Worm (Caenorhabditis elegans): ENCODE data around the gene K09H11.11.

The K09H11.11 gene

DNA sequence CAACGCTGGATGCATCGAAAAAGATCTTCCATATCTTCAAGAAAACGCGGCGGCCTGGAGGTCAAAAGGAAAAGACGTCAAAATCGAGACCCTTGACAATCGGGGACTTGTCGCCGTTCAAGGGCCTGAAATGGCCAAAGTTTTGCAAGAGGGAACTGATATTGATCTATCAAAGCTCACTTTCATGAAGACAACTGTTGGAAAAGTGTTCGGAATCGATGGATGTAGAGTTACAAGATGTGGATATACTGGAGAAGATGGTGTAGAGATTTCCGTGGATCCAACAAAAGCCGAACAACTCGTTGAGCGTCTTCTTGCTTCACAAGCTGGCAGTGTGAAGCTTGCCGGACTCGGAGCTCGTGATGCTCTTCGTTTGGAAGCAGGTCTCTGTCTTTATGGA is 41.5 kb downstream of the K09H11.11 start:
- peak; percentile 96 for TF ChIP-seq aha-1 (tag)
- TF ChIP-seq Y105C5A.15 (GFP tag; IDR thresholded peaks at IDR 0.05), result no peak

DNA sequence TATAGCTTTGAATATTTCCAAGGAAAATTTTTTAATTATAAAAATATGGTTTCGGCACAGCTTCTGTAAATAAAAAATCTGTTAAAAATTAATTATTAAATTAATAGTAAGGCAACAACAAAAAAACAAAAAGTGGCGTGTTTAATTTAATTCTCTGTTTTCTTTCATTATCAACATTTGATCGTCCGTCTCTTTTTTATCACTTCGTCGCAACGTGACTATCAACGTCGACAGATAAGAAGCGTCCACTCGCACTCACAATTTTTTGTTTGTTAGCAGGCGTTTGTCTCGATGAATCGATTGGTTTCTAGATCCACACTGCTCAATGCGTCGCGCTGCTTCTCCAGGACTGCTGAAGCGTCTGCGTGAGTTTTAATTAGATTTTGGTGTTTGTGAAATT is 42.4 kb downstream of the K09H11.11 start, which contains the start of gene gcst-1:
Gene gcst-1 (plus strand): TSS at position 277 of the 400 bp plus-strand sequence.
- TF ChIP-seq R02D3.7 (tag; optimal IDR thresholded peaks at IDR 0.05) (no peak), lin-1 (GFP tag; IDR thresholded peaks at IDR 0.05) (peak; percentile 33; the same call in 1 of the 2 replicates), daf-16 (GFP tag; optimal IDR thresholded peaks at IDR 0.05) (no peak), daf-16 (tag; optimal IDR thresholded peaks at IDR 0.05) (peak; percentile 89), nhr-48 (tag; optimal IDR thresholded peaks at IDR 0.05) (peak; percentile 14), hlh-11 (tag; optimal IDR thresholded peaks at IDR 0.05) (peak; percentile 65), nhr-77 (tag; optimal IDR thresholded peaks at IDR 0.05) (peak; percentile 49), php-3 (GFP tag; IDR thresholded peaks at IDR 0.05) (peak; percentile 62; the same call in 1 of the 2 replicates), ztf-11 (tag; optimal IDR thresholded peaks at IDR 0.05) (no peak), ces-1 (GFP tag; optimal IDR thresholded peaks at IDR 0.05) (no peak), madf-5 (GFP tag; IDR thresholded peaks at IDR 0.05) (no peak), F10B5.3 (tag; optimal IDR thresholded peaks at IDR 0.05) (peak; percentile 12), Y75B8A.6 (GFP tag; IDR thresholded peaks at IDR 0.05) (no peak), daf-12 (tag; optimal IDR thresholded peaks at IDR 0.05) (no peak), dmd-6 (GFP tag; IDR thresholded peaks at IDR 0.05) (peak; percentile 83), nhr-28 (tag; optimal IDR thresholded peaks at IDR 0.05) (peak; percentile 80), pqm-1 (tag; optimal IDR thresholded peaks at IDR 0.05) (peak; percentile 33), dve-1 (tag; optimal IDR thresholded peaks at IDR 0.05; ENCODE audit: insufficient read depth) (peak; percentile 70), ama-1 (optimal IDR thresholded peaks at IDR 0.05) (peak; percentile 54), skn-1 (tag; optimal IDR thresholded peaks at IDR 0.05) (no peak), hlh-30 (tag; optimal IDR thresholded peaks at IDR 0.05; ENCODE audit: insufficient read depth) (peak; percentile 62), mxl-3 (GFP tag; optimal IDR thresholded peaks at IDR 0.05) (peak; percentile 72), mdl-1 (tag; optimal IDR thresholded peaks at IDR 0.05) (peak in 1 of 2 experiments; percentile 74)

DNA sequence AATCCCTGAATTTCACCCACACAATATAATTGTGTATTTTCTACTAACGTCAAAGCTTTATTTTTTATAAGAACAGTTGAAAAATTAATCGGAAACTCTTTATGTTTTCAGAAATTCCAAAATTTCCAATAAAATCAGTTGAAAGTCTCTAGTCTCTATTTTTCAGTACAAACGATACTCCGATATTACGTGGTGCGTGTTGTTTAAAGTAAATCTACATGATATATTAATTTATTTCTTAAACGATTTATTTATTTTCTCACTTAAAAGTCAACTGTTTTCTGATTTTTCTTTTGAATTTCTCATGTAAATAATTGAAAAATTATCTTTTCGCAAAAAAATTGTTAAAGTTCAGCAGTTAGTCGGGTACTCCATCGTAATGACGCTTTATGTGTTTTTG is 42.9 kb downstream of the K09H11.11 start:
- no peak for TF ChIP-seq nhr-76 (tag; optimal IDR thresholded peaks at IDR 0.05)
- TF ChIP-seq dpl-1 (GFP tag; optimal IDR thresholded peaks at IDR 0.05), result no peak
- TF ChIP-seq ZK546.5 (tag; optimal IDR thresholded peaks at IDR 0.05), result no peak
- no peak for TF ChIP-seq zfp-3 (GFP tag; conservative IDR thresholded peaks at IDR 0.05)
- TF ChIP-seq R02D3.7 (tag; optimal IDR thresholded peaks at IDR 0.05), result peak; percentile 54
- no peak for TF ChIP-seq nhr-48 (tag; optimal IDR thresholded peaks at IDR 0.05)
- no peak for TF ChIP-seq ceh-44 (GFP tag; IDR thresholded peaks at IDR 0.05)
- peak; percentile 88 for TF ChIP-seq Y48G9A.11 (GFP tag; IDR thresholded peaks at IDR 0.05)
- no peak for TF ChIP-seq madf-9 (GFP tag; conservative IDR thresholded peaks at IDR 0.05)
- no peak for TF ChIP-seq ZK337.2 (GFP tag; IDR thresholded peaks at IDR 0.05)
- TF ChIP-seq zip-2 (tag; optimal IDR thresholded peaks at IDR 0.05), result no peak
- no peak for TF ChIP-seq skn-1 (tag; optimal IDR thresholded peaks at IDR 0.05)

DNA sequence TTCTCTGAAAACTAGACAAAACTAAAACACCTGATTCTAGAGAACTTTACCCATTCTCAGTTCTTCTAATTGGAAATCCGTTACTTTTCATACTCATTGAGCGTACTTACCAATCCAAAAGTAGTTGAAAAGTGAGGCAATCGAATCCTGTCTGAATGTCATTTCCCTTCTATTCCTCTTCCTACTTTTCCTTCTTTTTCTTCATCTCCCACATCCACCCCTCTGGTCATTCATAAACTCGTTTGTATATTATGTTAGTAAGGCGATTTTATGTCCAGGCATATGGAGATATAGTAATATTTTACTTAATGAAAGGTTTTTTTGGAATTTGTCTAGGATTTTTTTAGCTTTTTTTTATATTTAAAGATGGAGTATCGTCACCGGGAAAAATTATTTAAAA is 46.7 kb downstream of the K09H11.11 start:
- TF ChIP-seq ceh-20 (GFP tag; IDR thresholded peaks at IDR 0.05) (no peak), unc-130 (GFP tag; optimal IDR thresholded peaks at IDR 0.05) (no peak), fos-1 (tag; optimal IDR thresholded peaks at IDR 0.05) (no peak), vab-7 (GFP tag; IDR thresholded peaks at IDR 0.05) (no peak), unc-62 (GFP tag; optimal IDR thresholded peaks at IDR 0.05 in 1 of 2) (peak in 1 of 2 experiments; percentile 52), unc-62 (tag; optimal IDR thresholded peaks at IDR 0.05) (no peak), dpl-1 (GFP tag; optimal IDR thresholded peaks at IDR 0.05) (no peak)
